Worm (Caenorhabditis elegans): ENCODE results near the gene cpg-18.

DNA sequence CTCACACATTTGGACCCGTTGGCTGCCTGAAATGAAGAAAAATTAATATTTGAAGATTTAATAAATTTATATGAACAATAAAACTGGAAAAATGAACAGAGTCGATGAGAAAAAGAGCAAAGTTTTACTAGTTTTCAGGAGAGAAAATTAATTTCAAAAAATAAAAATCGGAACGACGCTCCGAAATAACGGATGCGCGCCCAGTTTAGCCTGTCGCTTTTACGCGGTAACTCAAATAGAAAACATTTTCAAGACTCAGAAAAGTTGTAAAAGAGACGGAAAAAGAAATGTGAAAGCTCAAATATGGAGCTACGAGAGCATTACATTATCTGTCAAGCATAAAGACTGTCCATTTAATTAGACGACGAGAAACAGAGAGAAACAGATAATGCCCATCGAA lies 31.4 kb upstream of the cpg-18 start, which contains the start of the genes C55C3.73 and perm-5:
- TF ChIP-seq nhr-11 (tag; optimal IDR thresholded peaks at IDR 0.05) (no peak), snpc-4 (tag; optimal IDR thresholded peaks at IDR 0.05) (no peak), pha-4 (tag; optimal IDR thresholded peaks at IDR 0.05) (no peak), jun-1 (tag; optimal IDR thresholded peaks at IDR 0.05) (no peak), ama-1 (optimal IDR thresholded peaks at IDR 0.05) (no peak), elt-1 (tag; optimal IDR thresholded peaks at IDR 0.05) (no peak), elt-3 (tag; optimal IDR thresholded peaks at IDR 0.05) (no peak), ceh-82 (tag; optimal IDR thresholded peaks at IDR 0.05) (no peak), ceh-16 (tag; optimal IDR thresholded peaks at IDR 0.05) (no peak)

All from whole organism, L3 larva.